Worm (Caenorhabditis elegans) whole organism, young adult: ENCODE data around the gene rbm-34.

ENCODE experiments used
- B0261.1 ChIP-seq: sonication (generic microtip); optimal IDR thresholded peaks from 2 replicates; lab custom pipeline; 2016; ENCODE audit warnings: mild to moderate bottlenecking, missing genetic modification characterization, moderate library complexity, missing compliant biosample characterization
- B0336.3 ChIP-seq: fragments of 200-800 bp; sonication (Bioruptor generic); IDR thresholded peaks from 2 replicates; pipeline ENCODE4 v1.3.6; 2022; ENCODE audit warnings: missing genetic modification characterization, missing compliant biosample characterization
- C17E4.6 ChIP-seq: fragments of 200-800 bp; sonication (Bioruptor generic); IDR thresholded peaks from 2 replicates; pipeline ENCODE4 v1.3.6; 2022; ENCODE audit warnings: missing genetic modification reagents, missing genetic modification characterization, missing compliant biosample characterization
- D2030.7 ChIP-seq: fragments of 200-800 bp; sonication (Bioruptor generic); IDR thresholded peaks from 2 replicates; pipeline ENCODE4 v1.3.6; 2022; ENCODE audit warnings: missing genetic modification reagents, missing genetic modification characterization, missing compliant biosample characterization
- F33H1.4 ChIP-seq: fragments of 200-800 bp; sonication (Bioruptor generic); IDR thresholded peaks from 2 replicates; pipeline ENCODE4 v1.3.6; 2022; ENCODE audit warnings: missing genetic modification reagents, missing genetic modification characterization, missing compliant biosample characterization
- F49E8.2 ChIP-seq: sonication (generic microtip); optimal IDR thresholded peaks from 3 replicates; lab custom pipeline; 2017; ENCODE audit warnings: missing genetic modification characterization, mild to moderate bottlenecking, missing compliant biosample characterization, antibody characterized with exemption, moderate library complexity; ENCODE audit not compliant: insufficient read depth
- T07F8.4 ChIP-seq: sonication (generic microtip); optimal IDR thresholded peaks from 2 replicates; lab custom pipeline; 2016; ENCODE audit warnings: mild to moderate bottlenecking, missing genetic modification characterization, moderate library complexity, missing compliant biosample characterization
- Y79H2A.3 ChIP-seq: fragments of 200-800 bp; sonication (Bioruptor generic); conservative IDR thresholded peaks from 2 replicates; pipeline ENCODE4 v1.3.6; 2022; ENCODE audit warnings: missing genetic modification reagents, missing genetic modification characterization, missing compliant biosample characterization
- attf-6 ChIP-seq: fragments of 200-800 bp; sonication (Bioruptor generic); IDR thresholded peaks from 2 replicates; pipeline ENCODE4 v1.3.6; 2022; ENCODE audit warnings: missing genetic modification reagents, missing genetic modification characterization, missing compliant biosample characterization
- bed-1 ChIP-seq: fragments of 200-800 bp; sonication (Bioruptor generic); IDR thresholded peaks from 2 replicates; pipeline ENCODE4 v1.3.6; 2022; ENCODE audit warnings: missing genetic modification reagents, missing genetic modification characterization, missing compliant biosample characterization
- cebp-1 ChIP-seq, 2 experiments: fragments of 200-800 bp in 1 of 2; sonication (Bioruptor generic) in 1 of 2; sonication (generic microtip) in 1 of 2; IDR thresholded peaks in 1 of 2; optimal IDR thresholded peaks in 1 of 2; 2 replicates each; pipeline versions ENCODE4 v1.3.6 to Lab custom; 2017 to 2022; ENCODE audit warnings: missing compliant biosample characterization in 2 of 2, missing genetic modification characterization in 2 of 2, mild to moderate bottlenecking in 1 of 2, missing genetic modification reagents in 1 of 2, moderate library complexity in 1 of 2
- cebp-2 ChIP-seq: fragments of 200-800 bp; sonication (Bioruptor generic); IDR thresholded peaks from 2 replicates; pipeline ENCODE4 v1.3.6; 2022; ENCODE audit warnings: missing genetic modification characterization, missing compliant biosample characterization
- ceh-27 ChIP-seq: fragments of 200-800 bp; sonication (Bioruptor generic); optimal IDR thresholded peaks from 2 replicates; lab custom pipeline; 2018; ENCODE audit warnings: mild to moderate bottlenecking, missing genetic modification characterization, moderate library complexity, missing compliant biosample characterization
- efl-1 ChIP-seq: fragments of 150-350 bp; optimal IDR thresholded peaks from 2 replicates; lab custom pipeline; 2014; ENCODE audit warnings: missing biosample characterization, missing genetic modification reagents, missing genetic modification characterization
- egl-44 ChIP-seq: fragments of 200-800 bp; sonication (Bioruptor generic); IDR thresholded peaks from 2 replicates; pipeline ENCODE4 v1.3.6; 2022; ENCODE audit warnings: missing genetic modification reagents, missing genetic modification characterization, missing compliant biosample characterization
- ets-4 ChIP-seq: fragments of 200-800 bp; sonication (Bioruptor generic); optimal IDR thresholded peaks from 2 replicates; lab custom pipeline; 2018; ENCODE audit warnings: mild to moderate bottlenecking, missing genetic modification characterization, missing compliant biosample characterization
- him-1 ChIP-seq: sonication (generic microtip); optimal IDR thresholded peaks from 2 replicates; lab custom pipeline; 2016; ENCODE audit warnings: missing genotype, missing genetic modification reagents, missing genetic modification characterization, missing compliant biosample characterization
- hlh-12 ChIP-seq: sonication (generic microtip); optimal IDR thresholded peaks from 2 replicates; lab custom pipeline; 2016; ENCODE audit warnings: missing genetic modification characterization, missing compliant biosample characterization
- hrde-1 ChIP-seq: sonication (generic microtip); optimal IDR thresholded peaks from 2 replicates; lab custom pipeline; 2016; ENCODE audit warnings: missing genetic modification characterization, mild to moderate bottlenecking, missing compliant biosample characterization, moderate library complexity, missing genotype, missing genetic modification reagents, borderline replicate concordance
- let-607 ChIP-seq, 2 experiments: fragments of 200-800 bp in 1 of 2; sonication (Bioruptor generic) in 1 of 2; sonication (generic microtip) in 1 of 2; optimal IDR thresholded peaks; 2 replicates each; lab custom pipeline; 2016 to 2018; ENCODE audit warnings: mild to moderate bottlenecking in 2 of 2, missing compliant biosample characterization in 2 of 2, missing genetic modification characterization in 2 of 2, moderate library complexity in 2 of 2, missing genotype in 1 of 2
- lin-26 ChIP-seq: fragments of 200-800 bp; sonication (Bioruptor generic); IDR thresholded peaks from 2 replicates; pipeline ENCODE4 v1.3.6; 2022; ENCODE audit warnings: missing genetic modification reagents, missing genetic modification characterization, missing compliant biosample characterization
- lsl-1 ChIP-seq: fragments of 200-800 bp; sonication (Bioruptor generic); optimal IDR thresholded peaks from 2 replicates; lab custom pipeline; 2018; ENCODE audit warnings: mild to moderate bottlenecking, missing genetic modification characterization, moderate library complexity, missing compliant biosample characterization
- madf-6 ChIP-seq: fragments of 200-800 bp; sonication (Bioruptor generic); IDR thresholded peaks from 2 replicates; pipeline ENCODE4 v1.3.6; 2022; ENCODE audit warnings: missing genetic modification reagents, missing genetic modification characterization, missing compliant biosample characterization
- madf-8 ChIP-seq: fragments of 200-800 bp; sonication (Bioruptor generic); conservative IDR thresholded peaks from 2 replicates; pipeline ENCODE4 v1.3.6; 2022; ENCODE audit warnings: missing genetic modification reagents, missing genetic modification characterization, missing compliant biosample characterization
- nfya-2 ChIP-seq: fragments of 200-800 bp; sonication (Bioruptor generic); IDR thresholded peaks from 2 replicates; pipeline ENCODE4 v1.3.6; 2022; ENCODE audit warnings: missing genetic modification reagents, missing genetic modification characterization, missing compliant biosample characterization
- snpc-1.1 ChIP-seq: sonication (generic microtip); optimal IDR thresholded peaks from 2 replicates; lab custom pipeline; 2017; ENCODE audit warnings: missing genetic modification characterization, mild to moderate bottlenecking, missing compliant biosample characterization, antibody characterized with exemption, moderate library complexity, missing genotype, missing genetic modification reagents; ENCODE audit not compliant: insufficient read depth
- somi-1 ChIP-seq: fragments of 200-800 bp; sonication (Bioruptor generic); optimal IDR thresholded peaks from 2 replicates; lab custom pipeline; 2018; ENCODE audit warnings: mild to moderate bottlenecking, missing genetic modification characterization, missing compliant biosample characterization
- tbx-9 ChIP-seq: sonication (generic microtip); optimal IDR thresholded peaks from 2 replicates; lab custom pipeline; 2016; ENCODE audit warnings: borderline replicate concordance, missing genetic modification characterization, inconsistent platforms, missing compliant biosample characterization
- unc-62 ChIP-seq: fragments of 150-350 bp; optimal IDR thresholded peaks from 2 replicates; lab custom pipeline; 2014; ENCODE audit warnings: missing biosample characterization, missing genetic modification reagents, missing genetic modification characterization
- xnd-1 ChIP-seq: sonication (generic microtip); optimal IDR thresholded peaks from 2 replicates; lab custom pipeline; 2016; ENCODE audit warnings: missing genotype, missing genetic modification reagents, missing genetic modification characterization, missing compliant biosample characterization

rbm-34 gene

ce11 chrIV:12124314-12125084, 39.3 kb downstream of the rbm-34 start, which contains the start of gene dhhc-6 (continued):
- TF ChIP-seq hrde-1 (tag; lab: Kevin White, UChicago) (peak; percentile 40), ets-4 (GFP tag; lab: Kevin White, UChicago) (no peak), B0336.3 (GFP tag; lab: Robert Waterston, UW) (no peak; the same call in 1 of the 2 replicates)
- TF ChIP-seq, all 124 proteins: peak for 14

ce11 chrIV:12126740-12127472, 41.7 kb downstream of the rbm-34 start:
- TF ChIP-seq D2030.7 (GFP tag; lab: Robert Waterston, UW) (peak; percentile 33; the same call in 1 of the 2 replicates), him-1 (tag; lab: Kevin White, UChicago) (peak; percentile 30), attf-6 (GFP tag; lab: Robert Waterston, UW) (no peak), B0261.1 (no peak), xnd-1 (peak; percentile 67), madf-8 (GFP tag; lab: Robert Waterston, UW) (peak; percentile 43; the same call in 1 of the 2 replicates), C17E4.6 (no peak), unc-62 (no peak), egl-44 (GFP tag; lab: Robert Waterston, UW) (no peak), F49E8.2 (tag; lab: Kevin White, UChicago) (peak; percentile 18), hlh-12 (no peak), F33H1.4 (GFP tag; lab: Robert Waterston, UW) (peak; percentile 83), snpc-1.1 (tag; lab: Kevin White, UChicago) (no peak), madf-6 (GFP tag; lab: Robert Waterston, UW) (peak; percentile 74), lsl-1 (GFP tag; lab: Kevin White, UChicago) (peak; percentile 90)

- TF ChIP-seq B0261.1 (no peak), T07F8.4 (tag; lab: Kevin White, UChicago) (no peak), lin-26 (GFP tag; lab: Robert Waterston, UW) (no peak), ceh-27 (no peak), cebp-2 (GFP tag; lab: Robert Waterston, UW) (0 out of 2 replicates have a peak, but pooled peaks have one; percentile 41), nfya-2 (GFP tag; lab: Robert Waterston, UW) (no peak), somi-1 (GFP tag; lab: Kevin White, UChicago) (no peak), Y79H2A.3 (GFP tag; lab: Robert Waterston, UW) (no peak), C17E4.6 (no peak), bed-1 (GFP tag; lab: Robert Waterston, UW) (no peak), efl-1 (GFP tag; lab: Kevin White, UChicago) (no peak), let-607 (tag; optimal IDR thresholded peaks at IDR 0.05; lab: Kevin White, UChicago) (no peak), B0336.3 (GFP tag; lab: Robert Waterston, UW) (no peak), cebp-1 (GFP tag; IDR thresholded peaks at IDR 0.05; lab: Robert Waterston, UW) (0 out of 2 replicates have a peak, but pooled peaks have one; percentile 24), cebp-1 (tag; optimal IDR thresholded peaks at IDR 0.05; lab: Kevin White, UChicago) (peak; percentile 59), tbx-9 (tag; lab: Kevin White, UChicago) (no peak)
- TF ChIP-seq, all 124 proteins: peak for 2
These were observed 42.6 kb downstream of the rbm-34 start for ce11 chrIV:12127838-12128237.
